Worm (Caenorhabditis elegans): Measurements from ENCODE around the gene lron-13.

- no peak for TF ChIP-seq him-1 (tag; optimal IDR thresholded peaks at IDR 0.05)
- TF ChIP-seq dao-5 (tag; optimal IDR thresholded peaks at IDR 0.05) = no peak
- TF ChIP-seq W03F9.2 (tag; optimal IDR thresholded peaks at IDR 0.05) = no peak
Measured at ce11 chrIII:13526702-13527101, 536 bp upstream of the lron-13 start.

Data from whole organism, L4/young adult.